Worm (Caenorhabditis elegans): ENCODE data around the gene nhr-228.

DNA sequence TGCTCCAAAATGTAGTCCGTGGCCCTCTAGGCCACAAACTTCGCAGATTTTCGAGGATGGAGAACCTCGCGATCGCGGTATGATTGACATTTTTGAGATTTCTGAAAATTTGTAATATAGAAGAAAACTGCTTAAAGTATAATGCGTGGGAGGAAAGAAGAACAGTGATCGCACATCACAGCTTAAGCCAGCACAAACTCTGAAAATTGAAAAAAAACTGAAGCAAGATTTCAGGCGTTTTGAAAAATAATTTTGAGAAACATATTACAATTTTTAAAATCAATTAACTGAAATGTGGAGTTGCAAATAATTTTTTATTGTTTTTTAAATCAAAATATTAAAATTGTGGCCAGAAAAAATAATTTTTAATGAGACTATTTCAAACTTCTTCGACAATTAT lies 14.6 kb upstream of the nhr-228 start, which contains the start of gene nhr-275:
- no peak for TF ChIP-seq unc-62 (GFP tag; optimal IDR thresholded peaks at IDR 0.05)
- no peak for TF ChIP-seq lin-13 (tag; optimal IDR thresholded peaks at IDR 0.05)
- TF ChIP-seq lsy-2 (tag; optimal IDR thresholded peaks at IDR 0.05) = no peak
- TF ChIP-seq snpc-4 (tag; optimal IDR thresholded peaks at IDR 0.05) = no peak
- no peak for TF ChIP-seq unc-39 (tag; optimal IDR thresholded peaks at IDR 0.05)
- no peak for TF ChIP-seq unc-120 (tag; optimal IDR thresholded peaks at IDR 0.05; ENCODE audit: poor library complexity, severe bottlenecking)
- TF ChIP-seq ztf-11 (tag; optimal IDR thresholded peaks at IDR 0.05) = no peak
